Fruit fly (Drosophila melanogaster): ENCODE results near the gene CG32500.
"Not testable (repeated sequence)": the region's sequence is repeated elsewhere in the genome, so short reads cannot be mapped to it uniquely, and the experiment has no call there.

The CG32500 gene

dm6 chrX:21623641-21624040 lies at the start of gene CG32500:
TSS of gene CG32500 (minus strand) at chrX:21623750.
- TF ChIP-seq h, insv, psq (optimal IDR thresholded peaks at IDR 0.05): not testable (repeated sequence)

- TF ChIP-seq h (optimal IDR thresholded peaks at IDR 0.05) (no peak), psq (optimal IDR thresholded peaks at IDR 0.05) (no peak), ttk (optimal IDR thresholded peaks at IDR 0.05) (no peak), Sin3A (optimal IDR thresholded peaks at IDR 0.05) (no peak), Myc (optimal IDR thresholded peaks at IDR 0.05) (no peak), insv (optimal IDR thresholded peaks at IDR 0.05) (no peak)
Observed at dm6 chrX:21632852-21633251, 9.3 kb upstream of the CG32500 start.

dm6 chrX:21632213-21632612 lies 8.7 kb upstream of the CG32500 start:
- no peak for TF ChIP-seq Sin3A (optimal IDR thresholded peaks at IDR 0.05)
- TF ChIP-seq Myc (optimal IDR thresholded peaks at IDR 0.05): no peak
- no peak for TF ChIP-seq ttk (optimal IDR thresholded peaks at IDR 0.05)
- no peak for TF ChIP-seq h (optimal IDR thresholded peaks at IDR 0.05)
- no peak for TF ChIP-seq psq (optimal IDR thresholded peaks at IDR 0.05)
- TF ChIP-seq insv (optimal IDR thresholded peaks at IDR 0.05): no peak

- TF ChIP-seq psq (optimal IDR thresholded peaks at IDR 0.05): no peak
- TF ChIP-seq h (optimal IDR thresholded peaks at IDR 0.05): no peak
- no peak for TF ChIP-seq insv (optimal IDR thresholded peaks at IDR 0.05)
- no peak for TF ChIP-seq Myc (optimal IDR thresholded peaks at IDR 0.05)
- TF ChIP-seq Sin3A (optimal IDR thresholded peaks at IDR 0.05): no peak
- no peak for TF ChIP-seq ttk (optimal IDR thresholded peaks at IDR 0.05)
Observed at dm6 chrX:21631452-21631851, 7.9 kb upstream of the CG32500 start.

- no peak for TF ChIP-seq Sin3A (optimal IDR thresholded peaks at IDR 0.05)
- TF ChIP-seq h (optimal IDR thresholded peaks at IDR 0.05): no peak
- TF ChIP-seq psq (optimal IDR thresholded peaks at IDR 0.05): no peak
- no peak for TF ChIP-seq Myc (optimal IDR thresholded peaks at IDR 0.05)
- no peak for TF ChIP-seq ttk (optimal IDR thresholded peaks at IDR 0.05)
- no peak for TF ChIP-seq insv (optimal IDR thresholded peaks at IDR 0.05)
Observed at dm6 chrX:21630160-21630738, 6.7 kb upstream of the CG32500 start.

- TF ChIP-seq Sin3A (optimal IDR thresholded peaks at IDR 0.05): no peak
- TF ChIP-seq insv (optimal IDR thresholded peaks at IDR 0.05): no peak
- TF ChIP-seq Myc (optimal IDR thresholded peaks at IDR 0.05): no peak
- TF ChIP-seq psq (optimal IDR thresholded peaks at IDR 0.05): no peak
- no peak for TF ChIP-seq h (optimal IDR thresholded peaks at IDR 0.05)
- TF ChIP-seq ttk (optimal IDR thresholded peaks at IDR 0.05): no peak
Observed at dm6 chrX:21629482-21630159, 6.1 kb upstream of the CG32500 start, which contains the start of gene DIP1. TSS of gene DIP1 (minus strand) at chrX:21630148.

dm6 chrX:21621004-21621403 lies 2.5 kb downstream of the CG32500 start, which contains the start of gene CG32819:
TSS of gene CG32819 (minus strand) at chrX:21621104.
- not testable (repeated sequence) for TF ChIP-seq h, Sin3A, insv (optimal IDR thresholded peaks at IDR 0.05)

dm6 chrX:21617517-21617916 lies 6.0 kb downstream of the CG32500 start, which contains the start of gene CG32857:
TSS of gene CG32857 (minus strand) at chrX:21617617.
- not testable (repeated sequence) for TF ChIP-seq Myc, h, ttk (optimal IDR thresholded peaks at IDR 0.05)

- not testable (repeated sequence) for TF ChIP-seq h, Myc, insv (optimal IDR thresholded peaks at IDR 0.05)
Observed at dm6 chrX:21615139-21615538, 8.4 kb downstream of the CG32500 start, which contains the start of gene CG32820. TSS of gene CG32820 (minus strand) at chrX:21615239.

- TF ChIP-seq ttk, h, insv (optimal IDR thresholded peaks at IDR 0.05): not testable (repeated sequence)
Observed at dm6 chrX:21611426-21611825, 12.1 kb downstream of the CG32500 start, which contains the start of gene CG33502. TSS of gene CG33502 (minus strand) at chrX:21611526.

- TF ChIP-seq Myc, ttk, h (optimal IDR thresholded peaks at IDR 0.05): not testable (repeated sequence)
Observed at dm6 chrX:21608820-21609219, 14.7 kb downstream of the CG32500 start, which contains the start of gene CG17450. TSS of gene CG17450 (minus strand) at chrX:21608920.

- TF ChIP-seq h (optimal IDR thresholded peaks at IDR 0.05) (no peak), Myc (optimal IDR thresholded peaks at IDR 0.05) (no peak), insv (optimal IDR thresholded peaks at IDR 0.05) (no peak), Sin3A (optimal IDR thresholded peaks at IDR 0.05) (no peak), ttk (optimal IDR thresholded peaks at IDR 0.05) (no peak), psq (optimal IDR thresholded peaks at IDR 0.05) (no peak)
Observed at dm6 chrX:21605514-21605913, 18.0 kb downstream of the CG32500 start.

All from Kc167 (cell line).